Fruit fly (Drosophila melanogaster) whole organism: ENCODE data around the gene CG1213.

Experiments used
- pan ChIP-seq: fragments of >200 bp; optimal IDR thresholded peaks from 2 replicates; lab custom pipeline; 2017
- psq ChIP-seq: fragments of >200 bp; optimal IDR thresholded peaks from 2 replicates; lab custom pipeline; 2017

DNA sequence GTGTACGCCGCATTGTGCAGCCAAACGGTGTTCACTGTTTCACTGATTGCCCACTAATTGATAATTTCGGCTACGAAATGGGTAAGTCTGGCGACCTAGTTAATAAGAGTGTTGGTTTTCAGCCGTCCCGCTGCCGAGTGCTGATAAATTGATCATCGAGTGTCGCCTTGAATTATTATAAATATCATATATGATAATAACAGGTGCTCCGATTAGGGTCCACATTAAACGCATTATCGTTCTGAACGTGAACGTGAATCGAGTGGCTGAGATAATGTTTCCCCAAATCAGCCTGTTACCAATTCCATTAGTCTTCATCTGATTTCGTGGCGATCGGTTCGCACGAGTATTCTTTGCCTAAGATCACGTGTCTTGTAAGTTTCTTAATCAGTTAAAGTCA, 320 bp downstream of the CG1213 start:
- no peak for TF ChIP-seq pan
- TF ChIP-seq psq (lab: Kevin White, UChicago) = no peak
